Fruit fly (Drosophila melanogaster): ENCODE measurements around the gene Archease.

Archease gene

DNA sequence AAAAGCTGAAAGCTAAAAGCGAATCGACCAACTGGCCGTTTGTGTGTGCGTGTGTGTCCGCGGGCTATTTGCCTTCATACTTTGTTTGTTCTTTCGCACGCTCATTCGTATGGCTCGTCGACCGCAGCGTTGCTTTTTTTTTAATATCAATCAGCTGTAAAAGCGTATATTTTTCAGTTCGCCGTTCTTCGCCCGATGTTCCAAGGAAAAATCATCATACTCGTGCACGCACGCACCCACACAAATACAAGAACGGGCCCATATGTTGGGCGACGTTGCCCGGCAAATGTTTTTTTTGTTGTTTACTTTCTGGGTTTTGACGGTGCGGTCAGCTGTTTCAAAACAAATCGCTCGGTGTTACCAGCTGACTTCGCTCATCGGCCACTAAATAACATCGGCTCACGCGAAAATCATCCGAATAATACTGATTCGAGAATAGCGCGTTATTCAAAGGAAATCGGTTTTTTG lies 2.1 kb downstream of the Archease start, which contains the start of gene E2f1:
Gene E2f1, minus strand, starts transcription at position 213 of the 468 bp plus-strand sequence.
- TF ChIP-seq CG4328 (GFP tag; optimal IDR thresholded peaks at IDR 0.05) (peak; percentile 5), org-1 (GFP tag; optimal IDR thresholded peaks at IDR 0.05) (peak; percentile 5), Doc2 (GFP tag; IDR thresholded peaks at IDR 0.05) (no peak), schlank (tag; optimal IDR thresholded peaks at IDR 0.05) (no peak), pzg (GFP tag; optimal IDR thresholded peaks at IDR 0.05) (peak; percentile 94), MTF-1 (GFP tag; optimal IDR thresholded peaks at IDR 0.05; ENCODE audit: borderline replicate concordance) (peak; percentile 30), sug (tag; optimal IDR thresholded peaks at IDR 0.05) (peak; percentile 53), Sin3A (optimal IDR thresholded peaks at IDR 0.05) (peak; percentile 41), hbn (GFP tag; IDR thresholded peaks at IDR 0.05; ENCODE audit: partially characterized antibody) (peak; percentile 75; the same call in 1 of the 2 replicates), Jarid2 (GFP tag; optimal IDR thresholded peaks at IDR 0.05) (no peak), D19A (tag; optimal IDR thresholded peaks at IDR 0.05) (peak; percentile 8), lov (optimal IDR thresholded peaks at IDR 0.05) (no peak), lov (GFP tag; IDR thresholded peaks at IDR 0.05) (0 out of 3 replicates have a peak, but pooled peaks have one; percentile 38), slbo (GFP tag; IDR thresholded peaks at IDR 0.05) (no peak), CG2116 (GFP tag; optimal IDR thresholded peaks at IDR 0.05) (peak; percentile 77), CG15601 (tag; optimal IDR thresholded peaks at IDR 0.05) (peak; percentile 53), CTCF (GFP tag; optimal IDR thresholded peaks at IDR 0.05) (peak; percentile 32), Hsf (GFP tag; optimal IDR thresholded peaks at IDR 0.05) (no peak), Doc3 (GFP tag; IDR thresholded peaks at IDR 0.05; ENCODE audit: partially characterized antibody) (peak; percentile 50; the same call in 2 of the 3 replicates), CG7357 (GFP tag; IDR thresholded peaks at IDR 0.05) (no peak), crp (GFP tag; optimal IDR thresholded peaks at IDR 0.05) (peak; percentile 63 to 99), row (GFP tag; IDR thresholded peaks at IDR 0.05) (peak; percentile 29; the same call in 1 of the 3 replicates), Ets65A (GFP tag) (no peak), oc (tag; optimal IDR thresholded peaks at IDR 0.05) (no peak), unc-4 (GFP tag; IDR thresholded peaks at IDR 0.05; ENCODE audit: partially characterized antibody) (peak; percentile 80), CG8478 (optimal IDR thresholded peaks at IDR 0.05) (no peak), Drgx (GFP tag; IDR thresholded peaks at IDR 0.05) (peak; percentile 15; the same call in 1 of the 2 replicates), CG2129 (GFP tag; IDR thresholded peaks at IDR 0.05; ENCODE audit: partially characterized antibody) (peak; percentile 35; the same call in 1 of the 2 replicates), CG10431 (GFP tag; optimal IDR thresholded peaks at IDR 0.05) (no peak), sr (GFP tag; IDR thresholded peaks at IDR 0.05) (peak; percentile 51; the same call in 2 of the 3 replicates), grau (tag; optimal IDR thresholded peaks at IDR 0.05) (peak; percentile 25), chinmo (GFP tag; IDR thresholded peaks at IDR 0.05; ENCODE audit: partially characterized antibody) (peak; percentile 75; the same call in 2 of the 4 replicates), Stat92E (GFP tag; optimal IDR thresholded peaks at IDR 0.05) (peak in 1 of 3 experiments; percentile 35), corto (GFP tag; optimal IDR thresholded peaks at IDR 0.05) (no peak), CG4617 (GFP tag; optimal IDR thresholded peaks at IDR 0.05; ENCODE audit: borderline replicate concordance) (no peak), ci (GFP tag; IDR thresholded peaks at IDR 0.05) (no peak; the same call in 2 of the 3 replicates), slou (GFP tag; optimal IDR thresholded peaks at IDR 0.05) (no peak), eyg (GFP tag; optimal IDR thresholded peaks at IDR 0.05) (no peak), CG2199 (GFP tag; IDR thresholded peaks at IDR 0.05) (0 out of 3 replicates have a peak, but pooled peaks have one; percentile 62), CG14860 (GFP tag; IDR thresholded peaks at IDR 0.05; ENCODE audit: partially characterized antibody) (peak; percentile 50; the same call in 1 of the 3 replicates), CG14441 (GFP tag; IDR thresholded peaks at IDR 0.05) (no peak), CG33213 (GFP tag; optimal IDR thresholded peaks at IDR 0.05) (peak; percentile 42), Dbx (GFP tag; IDR thresholded peaks at IDR 0.05) (no peak), Kr (GFP tag; optimal IDR thresholded peaks at IDR 0.05) (no peak), chn (GFP tag; optimal IDR thresholded peaks at IDR 0.05) (no peak), Hr3 (GFP tag; optimal IDR thresholded peaks at IDR 0.05) (no peak), pum (GFP tag; optimal IDR thresholded peaks at IDR 0.05) (no peak), hkb (optimal IDR thresholded peaks at IDR 0.05) (no peak), hkb (GFP tag; IDR thresholded peaks at IDR 0.05) (peak; percentile 10; the same call in 1 of the 2 replicates), Rfx (GFP tag; IDR thresholded peaks at IDR 0.05) (peak; percentile 42), CG16815 (GFP tag; optimal IDR thresholded peaks at IDR 0.05) (no peak)
